Worm (Caenorhabditis elegans): ENCODE data around the gene spp-28.
A peak's percentile ranks its signal among the peaks of the same experiment; 100 is the strongest.

spp-28 gene

DNA sequence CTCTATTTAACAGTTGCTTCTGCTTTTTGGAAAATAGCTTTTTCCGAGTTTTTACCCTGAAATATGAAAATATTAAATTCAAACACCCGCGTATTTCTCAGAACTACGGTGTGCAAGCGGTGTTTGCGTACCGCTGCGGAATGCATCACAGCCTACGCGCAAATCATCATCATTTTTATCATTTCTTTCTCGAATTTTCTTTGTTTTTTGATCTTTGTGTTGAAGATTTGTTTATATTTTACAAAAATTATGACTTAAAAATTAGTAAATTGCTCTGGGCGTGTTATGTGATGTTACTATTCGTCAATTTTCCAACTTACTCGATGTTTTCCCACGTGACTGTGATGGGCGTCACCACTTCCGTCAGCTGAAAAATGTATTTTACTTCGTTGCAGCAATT, 39.2 kb downstream of the spp-28 start (continued):
- TF ChIP-seq C08G9.2 (tag; optimal IDR thresholded peaks at IDR 0.05), result no peak
- TF ChIP-seq sox-2 (GFP tag; IDR thresholded peaks at IDR 0.05), result no peak
- peak; percentile 74 for TF ChIP-seq unc-55 (GFP tag; optimal IDR thresholded peaks at IDR 0.05)
- no peak for TF ChIP-seq fkh-10 (GFP tag; optimal IDR thresholded peaks at IDR 0.05)
- no peak for TF ChIP-seq pros-1 (tag; optimal IDR thresholded peaks at IDR 0.05)
- no peak for TF ChIP-seq syd-9 (tag; optimal IDR thresholded peaks at IDR 0.05)
- no peak for TF ChIP-seq ceh-14 (tag; optimal IDR thresholded peaks at IDR 0.05)

DNA sequence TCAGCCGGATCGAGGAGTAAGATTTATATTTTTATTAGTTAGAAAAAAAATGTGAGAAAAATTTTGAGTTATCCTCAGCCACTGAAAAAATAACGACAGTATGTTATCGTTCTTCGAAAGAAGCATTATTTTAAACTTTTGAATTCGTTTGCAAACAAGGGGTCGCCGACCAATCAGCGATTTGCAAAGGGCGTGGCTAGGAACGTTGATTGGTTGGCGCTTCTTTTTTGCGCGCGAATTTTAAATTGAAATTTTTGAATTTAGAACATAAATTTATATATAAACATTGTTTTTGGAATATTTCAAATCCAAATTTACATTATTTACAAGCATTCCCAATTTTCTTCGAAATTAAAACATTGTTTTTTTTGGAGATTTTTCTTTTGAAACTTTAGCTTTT, 47.0 kb downstream of the spp-28 start:
- TF ChIP-seq nfya-1 (tag; optimal IDR thresholded peaks at IDR 0.05), result peak; percentile 79
- no peak for TF ChIP-seq ets-4 (tag; optimal IDR thresholded peaks at IDR 0.05)
